Worm (Caenorhabditis elegans) whole organism, L4 larva: ENCODE results near the gene rpl-18.

ENCODE experiments used
- F37D6.2 ChIP-seq: sonication (generic microtip); optimal IDR thresholded peaks from 2 replicates; lab custom pipeline; 2016; ENCODE audit warnings: mild to moderate bottlenecking, missing genetic modification characterization, missing compliant biosample characterization
- lin-13 ChIP-seq: fragments of 150-350 bp; optimal IDR thresholded peaks from 2 replicates; lab custom pipeline; 2014; ENCODE audit warnings: missing biosample characterization, missing genetic modification reagents, missing genetic modification characterization
- lsy-2 ChIP-seq, 2 experiments: fragments of 150-350 bp in 1 of 2; sonication (generic microtip) in 1 of 2; optimal IDR thresholded peaks; 2 replicates each; lab custom pipeline; 2014 to 2017; ENCODE audit warnings: missing biosample characterization in 2 of 2, missing genetic modification characterization in 2 of 2
- nhr-11 ChIP-seq: fragments of 150-350 bp; optimal IDR thresholded peaks from 2 replicates; lab custom pipeline; 2014; ENCODE audit warnings: missing biosample characterization, missing genetic modification characterization

- no peak for TF ChIP-seq nhr-11
- no peak for TF ChIP-seq lsy-2 (tag; optimal IDR thresholded peaks at IDR 0.05; lab: Kevin White, UChicago)
- no peak for TF ChIP-seq F37D6.2
- TF ChIP-seq lin-13 (GFP tag; lab: Kevin White, UChicago), result no peak
Observed at ce11 chrIV:13820862-13821261, 43.2 kb downstream of the rpl-18 start, which contains the start of gene Y45F10D.15.
